Worm (Caenorhabditis elegans) whole organism, L1 larva: ENCODE measurements around the gene gldi-2.
A peak's percentile ranks its signal among the peaks of the same experiment; 100 is the strongest.

Experiments used
- C04F5.9 ChIP-seq: sonication (generic microtip); optimal IDR thresholded peaks from 2 replicates; lab custom pipeline; 2016; ENCODE audit warnings: missing genetic modification characterization, missing compliant biosample characterization
- C16A3.4 ChIP-seq: fragments of 150-350 bp; optimal IDR thresholded peaks from 2 replicates; lab custom pipeline; 2014; ENCODE audit warnings: missing biosample characterization, missing genetic modification characterization
- C34B4.2 ChIP-seq: sonication (generic microtip); optimal IDR thresholded peaks from 2 replicates; lab custom pipeline; 2017; ENCODE audit warnings: mild to moderate bottlenecking, missing genetic modification characterization, missing compliant biosample characterization
- F16B12.6 ChIP-seq: fragments of 150-350 bp; optimal IDR thresholded peaks from 2 replicates; lab custom pipeline; 2014; ENCODE audit warnings: missing biosample characterization, missing genetic modification characterization
- aha-1 ChIP-seq: fragments of 150-350 bp; optimal IDR thresholded peaks from 2 replicates; lab custom pipeline; 2014; ENCODE audit warnings: missing biosample characterization, missing genetic modification characterization
- alr-1 ChIP-seq: fragments of 200-800 bp; sonication (Bioruptor generic); optimal IDR thresholded peaks from 2 replicates; lab custom pipeline; 2018; ENCODE audit warnings: borderline replicate concordance, mild to moderate bottlenecking, missing genetic modification characterization, missing compliant biosample characterization
- aly-2 ChIP-seq: fragments of 150-350 bp; optimal IDR thresholded peaks from 2 replicates; lab custom pipeline; 2014; ENCODE audit warnings: missing biosample characterization, missing genetic modification characterization
- ama-1 ChIP-seq: fragments of 150-350 bp; optimal IDR thresholded peaks from 2 replicates; lab custom pipeline; 2014
- blmp-1 ChIP-seq: fragments of 150-350 bp; optimal IDR thresholded peaks from 2 replicates; lab custom pipeline; 2014; ENCODE audit warnings: missing biosample characterization, missing genetic modification characterization
- ceh-63 ChIP-seq: fragments of 200-800 bp; sonication (Bioruptor generic); optimal IDR thresholded peaks from 2 replicates; lab custom pipeline; 2018; ENCODE audit warnings: mild to moderate bottlenecking, missing genetic modification characterization, missing compliant biosample characterization
- ceh-8 ChIP-seq: fragments of 200-800 bp; sonication (Bioruptor generic); optimal IDR thresholded peaks from 2 replicates; lab custom pipeline; 2018; ENCODE audit warnings: mild to moderate bottlenecking, missing genetic modification characterization, moderate library complexity, missing compliant biosample characterization
- ceh-82 ChIP-seq, 3 experiments: fragments of 150-350 bp in 1 of 3; sonication (generic microtip) in 2 of 3; optimal IDR thresholded peaks; 2 replicates each; lab custom pipeline; 2014 to 2017; ENCODE audit warnings: missing biosample characterization in 3 of 3, missing genetic modification characterization in 3 of 3
- ceh-88 ChIP-seq: fragments of 200-800 bp; sonication (Bioruptor generic); IDR thresholded peaks from 2 replicates; pipeline ENCODE4 v1.3.6; 2022; ENCODE audit warnings: missing genetic modification characterization, missing compliant biosample characterization
- ceh-90 ChIP-seq: sonication (generic microtip); optimal IDR thresholded peaks from 2 replicates; lab custom pipeline; 2016; ENCODE audit warnings: missing genetic modification characterization, missing compliant biosample characterization
- dpl-1 ChIP-seq, 3 experiments: fragments of 150-350 bp in 2 of 3; sonication (generic microtip) in 1 of 3; optimal IDR thresholded peaks; 2 replicates each; lab custom pipeline; 2014 to 2017; ENCODE audit warnings: missing biosample characterization in 3 of 3, missing genetic modification characterization in 3 of 3, missing genetic modification reagents in 3 of 3
- dsc-1 ChIP-seq: sonication (generic microtip); optimal IDR thresholded peaks from 2 replicates; lab custom pipeline; 2016; ENCODE audit warnings: mild to moderate bottlenecking, missing genetic modification characterization, missing compliant biosample characterization
- efl-1 ChIP-seq, 4 experiments: fragments of 150-350 bp; optimal IDR thresholded peaks in 3 of 4; peaks in 1 of 4; 1 replicate in 1 of 4; 2 replicates in 3 of 4; lab custom pipeline; 2014; ENCODE audit warnings: missing biosample characterization in 2 of 4, missing genetic modification characterization in 2 of 4, missing genetic modification reagents in 2 of 4
- efl-3 ChIP-seq: fragments of 200-800 bp; sonication (Bioruptor generic); optimal IDR thresholded peaks from 2 replicates; lab custom pipeline; 2018; ENCODE audit warnings: mild to moderate bottlenecking, missing genetic modification characterization, missing compliant biosample characterization
- egl-13 ChIP-seq: sonication (generic microtip); optimal IDR thresholded peaks from 2 replicates; lab custom pipeline; 2016; ENCODE audit warnings: missing genotype, missing genetic modification reagents, missing genetic modification characterization, missing compliant biosample characterization
- egl-27 ChIP-seq, 2 experiments: fragments of 150-350 bp in 1 of 2; sonication (generic microtip); optimal IDR thresholded peaks; 3 replicates each; lab custom pipeline; 2017 to 2018; ENCODE audit warnings: missing biosample characterization in 2 of 2, missing genetic modification characterization in 2 of 2, missing genetic modification reagents in 2 of 2
- elt-2 ChIP-seq: sonication (generic microtip); optimal IDR thresholded peaks from 2 replicates; lab custom pipeline; 2016; ENCODE audit warnings: missing genetic modification characterization, mild to moderate bottlenecking, inconsistent platforms, missing compliant biosample characterization, missing genetic modification reagents
- elt-3 ChIP-seq, 6 experiments: fragments of 150-350 bp in 1 of 6; sonication (generic microtip); optimal IDR thresholded peaks; 2 replicates each; lab custom pipeline; 2017 to 2018; ENCODE audit warnings: missing biosample characterization in 6 of 6, missing genetic modification characterization in 6 of 6, inconsistent platforms in 1 of 6
- fkh-10 ChIP-seq: sonication (generic microtip); optimal IDR thresholded peaks from 2 replicates; lab custom pipeline; 2017; ENCODE audit warnings: missing biosample characterization, missing genetic modification reagents, missing genetic modification characterization
- fkh-4 ChIP-seq: sonication (generic microtip); optimal IDR thresholded peaks from 2 replicates; lab custom pipeline; 2016; ENCODE audit warnings: missing compliant biosample characterization, missing genetic modification characterization, borderline replicate concordance
- fkh-8 ChIP-seq: sonication (generic microtip); optimal IDR thresholded peaks from 2 replicates; lab custom pipeline; 2016; ENCODE audit warnings: mild to moderate bottlenecking, missing genetic modification characterization, missing compliant biosample characterization
- fos-1 ChIP-seq: fragments of 150-350 bp; optimal IDR thresholded peaks from 2 replicates; lab custom pipeline; 2014; ENCODE audit warnings: missing biosample characterization, missing genetic modification characterization
- grh-1 ChIP-seq: fragments of 200-800 bp; sonication (Bioruptor generic); IDR thresholded peaks from 2 replicates; pipeline ENCODE4 v1.3.6; 2022; ENCODE audit warnings: missing genetic modification reagents, missing genetic modification characterization, missing compliant biosample characterization
- hlh-17 ChIP-seq: fragments of 200-800 bp; sonication (Bioruptor generic); optimal IDR thresholded peaks from 2 replicates; lab custom pipeline; 2018; ENCODE audit warnings: missing genetic modification characterization, mild to moderate bottlenecking, missing compliant biosample characterization, moderate library complexity, borderline replicate concordance
- hlh-4 ChIP-seq: sonication (generic microtip); optimal IDR thresholded peaks from 2 replicates; lab custom pipeline; 2016; ENCODE audit warnings: mild to moderate bottlenecking, missing genetic modification characterization, missing compliant biosample characterization
- irx-1 ChIP-seq: sonication (generic microtip); optimal IDR thresholded peaks from 2 replicates; lab custom pipeline; 2016; ENCODE audit warnings: missing genetic modification characterization, missing compliant biosample characterization
- lin-13 ChIP-seq: fragments of 150-350 bp; optimal IDR thresholded peaks from 2 replicates; lab custom pipeline; 2014; ENCODE audit warnings: missing biosample characterization, missing genetic modification reagents, missing genetic modification characterization
- lin-15B ChIP-seq: fragments of 150-350 bp; sonication (generic microtip); optimal IDR thresholded peaks from 3 replicates; lab custom pipeline; 2014; ENCODE audit warnings: missing biosample characterization, missing genetic modification characterization
- lin-35 ChIP-seq, 2 experiments: fragments of 150-350 bp; optimal IDR thresholded peaks; 2 replicates each; lab custom pipeline; 2014; ENCODE audit warnings: missing biosample characterization in 2 of 2, missing genetic modification characterization in 2 of 2, missing genetic modification reagents in 2 of 2
- lir-3 ChIP-seq: sonication (generic microtip); optimal IDR thresholded peaks from 2 replicates; lab custom pipeline; 2016; ENCODE audit warnings: mild to moderate bottlenecking, missing genetic modification characterization, moderate library complexity, missing compliant biosample characterization; ENCODE audit not compliant: poor library complexity
- mab-9 ChIP-seq: fragments of 200-800 bp; sonication (Bioruptor generic); IDR thresholded peaks from 2 replicates; pipeline ENCODE4 v1.3.6; 2022; ENCODE audit warnings: missing genetic modification reagents, missing genetic modification characterization, missing compliant biosample characterization
- mdl-1 ChIP-seq, 2 experiments: fragments of 150-350 bp; optimal IDR thresholded peaks; 2 replicates each; lab custom pipeline; 2014 to 2017; ENCODE audit warnings: missing biosample characterization in 2 of 2, missing genetic modification characterization in 2 of 2, inconsistent platforms in 1 of 2
- mef-2 ChIP-seq: fragments of 150-350 bp; optimal IDR thresholded peaks from 2 replicates; lab custom pipeline; 2014; ENCODE audit warnings: missing biosample characterization, missing genetic modification characterization
- mep-1 ChIP-seq: fragments of 150-350 bp; optimal IDR thresholded peaks from 2 replicates; lab custom pipeline; 2014; ENCODE audit warnings: missing biosample characterization, missing genetic modification characterization
- nhr-20 ChIP-seq: sonication (generic microtip); optimal IDR thresholded peaks from 2 replicates; lab custom pipeline; 2016; ENCODE audit warnings: mild to moderate bottlenecking, missing genetic modification characterization, missing compliant biosample characterization
- nhr-28 ChIP-seq: fragments of 150-350 bp; optimal IDR thresholded peaks from 2 replicates; lab custom pipeline; 2014; ENCODE audit warnings: missing biosample characterization, missing genetic modification characterization
- nhr-71 ChIP-seq: sonication (generic microtip); optimal IDR thresholded peaks from 2 replicates; lab custom pipeline; 2016; ENCODE audit warnings: mild to moderate bottlenecking, missing genetic modification characterization, moderate library complexity, missing compliant biosample characterization
- nhr-76 ChIP-seq: sonication (generic microtip); optimal IDR thresholded peaks from 2 replicates; lab custom pipeline; 2017; ENCODE audit warnings: missing biosample characterization, missing genetic modification characterization
- nhr-84 ChIP-seq: sonication (generic microtip); optimal IDR thresholded peaks from 2 replicates; lab custom pipeline; 2017; ENCODE audit warnings: missing biosample characterization, missing genetic modification characterization
- nhr-90 ChIP-seq: sonication (generic microtip); optimal IDR thresholded peaks from 2 replicates; lab custom pipeline; 2016; ENCODE audit warnings: mild to moderate bottlenecking, missing genetic modification characterization, missing compliant biosample characterization; ENCODE audit not compliant: poor library complexity
- skn-1 ChIP-seq: fragments of 150-350 bp; optimal IDR thresholded peaks from 2 replicates; lab custom pipeline; 2014; ENCODE audit warnings: missing biosample characterization, missing genetic modification characterization
- snpc-4 ChIP-seq: fragments of 150-350 bp; optimal IDR thresholded peaks from 2 replicates; lab custom pipeline; 2014; ENCODE audit warnings: missing biosample characterization, missing genetic modification characterization
- snu-23 ChIP-seq: sonication (generic microtip); optimal IDR thresholded peaks from 2 replicates; lab custom pipeline; 2016; ENCODE audit warnings: missing genetic modification characterization, missing compliant biosample characterization
- tlp-1 ChIP-seq: fragments of 150-350 bp; optimal IDR thresholded peaks from 2 replicates; lab custom pipeline; 2014; ENCODE audit warnings: missing biosample characterization, missing genetic modification characterization
- unc-30 ChIP-seq: sonication (generic microtip); optimal IDR thresholded peaks from 2 replicates; lab custom pipeline; 2017; ENCODE audit warnings: missing biosample characterization, missing genetic modification characterization
- unc-86 ChIP-seq: sonication (generic microtip); optimal IDR thresholded peaks from 2 replicates; lab custom pipeline; 2016; ENCODE audit warnings: missing genetic modification characterization, missing compliant biosample characterization
- xbp-1 ChIP-seq: sonication (generic microtip); optimal IDR thresholded peaks from 2 replicates; lab custom pipeline; 2016; ENCODE audit warnings: missing genetic modification characterization, missing compliant biosample characterization
- ztf-11 ChIP-seq, 2 experiments: sonication (generic microtip); optimal IDR thresholded peaks; 2 replicates each; lab custom pipeline; 2016 to 2017; ENCODE audit warnings: missing genetic modification characterization in 2 of 2, missing biosample characterization in 1 of 2, missing compliant biosample characterization in 1 of 2
- ztf-4 ChIP-seq: fragments of 150-350 bp; optimal IDR thresholded peaks from 2 replicates; lab custom pipeline; 2014; ENCODE audit warnings: missing biosample characterization, missing genetic modification characterization

The gldi-2 gene

ce11 chrII:6823912-6824311 is 40.7 kb downstream of the gldi-2 start (continued):
- no peak for TF ChIP-seq C16A3.4 (tag; lab: Kevin White, UChicago)
- no peak for TF ChIP-seq ceh-63 (GFP tag; lab: Kevin White, UChicago)
- TF ChIP-seq blmp-1 (tag; lab: Kevin White, UChicago): peak; percentile 95
- TF ChIP-seq irx-1: no peak
- peak; percentile 41 for TF ChIP-seq egl-13 (tag; lab: Kevin White, UChicago)
- TF ChIP-seq elt-3 (tag; optimal IDR thresholded peaks at IDR 0.05; lab: Kevin White, UChicago): peak in 2 of 6 experiments; percentile 6 to 24
- no peak for TF ChIP-seq elt-2 (tag; lab: Kevin White, UChicago)
- TF ChIP-seq tlp-1 (tag; lab: Kevin White, UChicago): no peak
- TF ChIP-seq ceh-82 (tag; optimal IDR thresholded peaks at IDR 0.05; lab: Kevin White, UChicago): peak in 1 of 3 experiments; percentile 25
- no peak for TF ChIP-seq nhr-28 (tag; lab: Kevin White, UChicago)
- peak; percentile 1 for TF ChIP-seq fkh-8
- TF ChIP-seq snu-23 (GFP tag; lab: Kevin White, UChicago): peak; percentile 56
- TF ChIP-seq lir-3: no peak
- TF ChIP-seq alr-1 (tag; lab: Kevin White, UChicago): no peak
- TF ChIP-seq mab-9 (GFP tag; lab: Robert Waterston, UW): no peak
- no peak for TF ChIP-seq grh-1 (GFP tag; lab: Robert Waterston, UW)
- TF ChIP-seq ceh-88: no peak
- TF ChIP-seq unc-30 (tag; lab: Kevin White, UChicago): no peak
- TF ChIP-seq fos-1: no peak
- TF ChIP-seq hlh-4 (tag; lab: Kevin White, UChicago): no peak
- TF ChIP-seq snpc-4: no peak
- no peak for TF ChIP-seq lin-35 (GFP tag; optimal IDR thresholded peaks at IDR 0.05; lab: Kevin White, UChicago)
- TF ChIP-seq nhr-90 (tag; lab: Kevin White, UChicago): no peak
- TF ChIP-seq ceh-90 (tag; lab: Kevin White, UChicago): no peak
- no peak for TF ChIP-seq aha-1
- TF ChIP-seq ama-1 (lab: Kevin White, UChicago): no peak
- no peak for TF ChIP-seq hlh-17 (GFP tag; lab: Kevin White, UChicago)
- no peak for TF ChIP-seq lin-15B
- TF ChIP-seq efl-3: no peak
- peak; percentile 69 for TF ChIP-seq fkh-10 (GFP tag; lab: Kevin White, UChicago)
- TF ChIP-seq fkh-4 (tag; lab: Kevin White, UChicago): no peak
- no peak for TF ChIP-seq skn-1 (tag; lab: Kevin White, UChicago)
- TF ChIP-seq xbp-1 (tag; lab: Kevin White, UChicago): no peak
- no peak for TF ChIP-seq egl-27 (tag; optimal IDR thresholded peaks at IDR 0.05; lab: Kevin White, UChicago)
- no peak for TF ChIP-seq efl-1 (optimal IDR thresholded peaks at IDR 0.05; lab: Kevin White, UChicago)
- no peak for TF ChIP-seq efl-1 (GFP tag; optimal IDR thresholded peaks at IDR 0.05 in 1 of 2; lab: Kevin White, UChicago)
- TF ChIP-seq dpl-1 (GFP tag; optimal IDR thresholded peaks at IDR 0.05; lab: Kevin White, UChicago): no peak
- peak in 1 of 2 experiments; percentile 29 for TF ChIP-seq mdl-1 (tag; optimal IDR thresholded peaks at IDR 0.05; lab: Kevin White, UChicago)
- TF ChIP-seq ztf-4 (tag; lab: Kevin White, UChicago): no peak
- TF ChIP-seq unc-86 (tag; lab: Kevin White, UChicago): no peak
- no peak for TF ChIP-seq ceh-8 (GFP tag; lab: Kevin White, UChicago)
- no peak for TF ChIP-seq C04F5.9 (tag; lab: Kevin White, UChicago)
- peak; percentile 64 for TF ChIP-seq nhr-20 (tag; lab: Kevin White, UChicago)
- no peak for TF ChIP-seq ztf-11 (tag; optimal IDR thresholded peaks at IDR 0.05; lab: Kevin White, UChicago)
- no peak for TF ChIP-seq lin-13 (GFP tag; lab: Kevin White, UChicago)
- TF ChIP-seq nhr-84 (tag; lab: Kevin White, UChicago): no peak
- TF ChIP-seq dsc-1: no peak
- no peak for TF ChIP-seq aly-2 (tag; lab: Kevin White, UChicago)
- no peak for TF ChIP-seq C34B4.2 (tag; lab: Kevin White, UChicago)
- no peak for TF ChIP-seq F16B12.6 (tag; lab: Kevin White, UChicago)
- peak; percentile 36 for TF ChIP-seq mep-1 (tag; lab: Kevin White, UChicago)
- peak; percentile 50 for TF ChIP-seq nhr-71
- TF ChIP-seq mef-2 (tag; lab: Kevin White, UChicago): no peak
- no peak for TF ChIP-seq nhr-76 (tag; lab: Kevin White, UChicago)
